Worm (Caenorhabditis elegans) whole organism, young adult: ENCODE measurements around the gene str-56.
A peak's percentile ranks its signal among the peaks of the same experiment; 100 is the strongest.

Source experiments
- B0035.1 ChIP-seq: sonication (generic microtip); optimal IDR thresholded peaks from 2 replicates; lab custom pipeline; 2016; ENCODE audit warnings: missing genetic modification characterization, mild to moderate bottlenecking, missing compliant biosample characterization, missing genotype, missing genetic modification reagents
- B0336.3 ChIP-seq: fragments of 200-800 bp; sonication (Bioruptor generic); IDR thresholded peaks from 2 replicates; pipeline ENCODE4 v1.3.6; 2022; ENCODE audit warnings: missing genetic modification characterization, missing compliant biosample characterization
- D2030.7 ChIP-seq: fragments of 200-800 bp; sonication (Bioruptor generic); IDR thresholded peaks from 2 replicates; pipeline ENCODE4 v1.3.6; 2022; ENCODE audit warnings: missing genetic modification reagents, missing genetic modification characterization, missing compliant biosample characterization
- F10E7.11 ChIP-seq: sonication (generic microtip); optimal IDR thresholded peaks from 2 replicates; lab custom pipeline; 2017; ENCODE audit warnings: mild to moderate bottlenecking, missing genetic modification characterization, moderate library complexity, missing compliant biosample characterization
- F39B2.1 ChIP-seq: fragments of 200-800 bp; sonication (Bioruptor generic); IDR thresholded peaks from 2 replicates; pipeline ENCODE4 v1.3.6; 2022; ENCODE audit warnings: missing genetic modification reagents, missing genetic modification characterization, missing compliant biosample characterization
- F52B5.7 ChIP-seq: sonication (generic microtip); optimal IDR thresholded peaks from 2 replicates; lab custom pipeline; 2016; ENCODE audit warnings: mild to moderate bottlenecking, missing genetic modification characterization, missing compliant biosample characterization
- F57C9.4 ChIP-seq: sonication (generic microtip); optimal IDR thresholded peaks from 2 replicates; lab custom pipeline; 2017; ENCODE audit warnings: mild to moderate bottlenecking, missing genetic modification characterization, missing compliant biosample characterization
- T26A5.8 ChIP-seq: sonication (generic microtip); optimal IDR thresholded peaks from 2 replicates; lab custom pipeline; 2016; ENCODE audit warnings: missing genetic modification characterization, missing compliant biosample characterization
- Y53F4B.3 ChIP-seq: fragments of 200-800 bp; sonication (Bioruptor generic); IDR thresholded peaks from 2 replicates; pipeline ENCODE4 v1.3.6; 2022; ENCODE audit warnings: missing genetic modification reagents, missing genetic modification characterization, missing compliant biosample characterization
- Y56A3A.18 ChIP-seq: fragments of 200-800 bp; sonication (Bioruptor generic); IDR thresholded peaks from 2 replicates; pipeline ENCODE4 v1.3.6; 2022; ENCODE audit warnings: missing genetic modification reagents, missing genetic modification characterization, missing compliant biosample characterization
- Y95B8A.8 ChIP-seq: fragments of 200-800 bp; sonication (Bioruptor generic); IDR thresholded peaks from 2 replicates; pipeline ENCODE4 v1.3.6; 2022; ENCODE audit warnings: missing genetic modification reagents, missing genetic modification characterization, missing compliant biosample characterization
- ZK185.1 ChIP-seq: sonication (generic microtip); optimal IDR thresholded peaks from 2 replicates; lab custom pipeline; 2016; ENCODE audit warnings: mild to moderate bottlenecking, missing genetic modification characterization, missing compliant biosample characterization; ENCODE audit not compliant: poor library complexity, severe bottlenecking
- akir-1 ChIP-seq: fragments of 200-800 bp; sonication (Bioruptor generic); optimal IDR thresholded peaks from 2 replicates; lab custom pipeline; 2018; ENCODE audit warnings: mild to moderate bottlenecking, missing genetic modification characterization, moderate library complexity, missing compliant biosample characterization
- aptf-2 ChIP-seq: fragments of 200-800 bp; sonication (Bioruptor generic); conservative IDR thresholded peaks from 2 replicates; pipeline ENCODE4 v1.3.6; 2022; ENCODE audit warnings: missing genetic modification reagents, missing genetic modification characterization, missing compliant biosample characterization
- attf-6 ChIP-seq: fragments of 200-800 bp; sonication (Bioruptor generic); IDR thresholded peaks from 2 replicates; pipeline ENCODE4 v1.3.6; 2022; ENCODE audit warnings: missing genetic modification reagents, missing genetic modification characterization, missing compliant biosample characterization
- ccch-3 ChIP-seq: fragments of 200-800 bp; sonication (Bioruptor generic); optimal IDR thresholded peaks from 2 replicates; lab custom pipeline; 2018; ENCODE audit warnings: mild to moderate bottlenecking, missing genetic modification characterization, missing compliant biosample characterization
- cebp-1 ChIP-seq, 2 experiments: fragments of 200-800 bp in 1 of 2; sonication (Bioruptor generic) in 1 of 2; sonication (generic microtip) in 1 of 2; IDR thresholded peaks in 1 of 2; optimal IDR thresholded peaks in 1 of 2; 2 replicates each; pipeline versions ENCODE4 v1.3.6 to Lab custom; 2017 to 2022; ENCODE audit warnings: missing compliant biosample characterization in 2 of 2, missing genetic modification characterization in 2 of 2, mild to moderate bottlenecking in 1 of 2, missing genetic modification reagents in 1 of 2, moderate library complexity in 1 of 2
- cebp-2 ChIP-seq: fragments of 200-800 bp; sonication (Bioruptor generic); IDR thresholded peaks from 2 replicates; pipeline ENCODE4 v1.3.6; 2022; ENCODE audit warnings: missing genetic modification characterization, missing compliant biosample characterization
- ceh-100 ChIP-seq: fragments of 200-800 bp; sonication (Bioruptor generic); IDR thresholded peaks from 2 replicates; pipeline ENCODE4 v1.3.6; 2022; ENCODE audit warnings: missing genetic modification reagents, missing genetic modification characterization, missing compliant biosample characterization
- chd-7 ChIP-seq: sonication (generic microtip); optimal IDR thresholded peaks from 2 replicates; lab custom pipeline; 2016; ENCODE audit warnings: mild to moderate bottlenecking, missing genetic modification characterization, moderate library complexity, missing compliant biosample characterization
- egl-18 ChIP-seq: fragments of 200-800 bp; sonication (Bioruptor generic); IDR thresholded peaks from 2 replicates; pipeline ENCODE4 v1.3.6; 2022; ENCODE audit warnings: missing genetic modification reagents, missing genetic modification characterization, missing compliant biosample characterization
- ekl-4 ChIP-seq: fragments of 200-800 bp; sonication (Bioruptor generic); IDR thresholded peaks from 2 replicates; pipeline ENCODE4 v1.3.6; 2022; ENCODE audit warnings: missing genetic modification reagents, missing genetic modification characterization, missing compliant biosample characterization
- gei-17 ChIP-seq: fragments of 200-800 bp; sonication (Bioruptor generic); optimal IDR thresholded peaks from 2 replicates; lab custom pipeline; 2018; ENCODE audit warnings: mild to moderate bottlenecking, missing genetic modification characterization, missing compliant biosample characterization
- hmg-1.2 ChIP-seq: fragments of 200-800 bp; sonication (Bioruptor generic); IDR thresholded peaks from 2 replicates; pipeline ENCODE4 v1.3.6; 2022; ENCODE audit warnings: missing genetic modification reagents, missing genetic modification characterization, missing compliant biosample characterization
- hmg-20 ChIP-seq: fragments of 200-800 bp; sonication (Bioruptor generic); IDR thresholded peaks from 2 replicates; pipeline ENCODE4 v1.3.6; 2022; ENCODE audit warnings: missing genetic modification reagents, missing genetic modification characterization, missing compliant biosample characterization
- hrde-1 ChIP-seq: sonication (generic microtip); optimal IDR thresholded peaks from 2 replicates; lab custom pipeline; 2016; ENCODE audit warnings: missing genetic modification characterization, mild to moderate bottlenecking, missing compliant biosample characterization, moderate library complexity, missing genotype, missing genetic modification reagents, borderline replicate concordance
- lag-1 ChIP-seq: fragments of 200-800 bp; sonication (Bioruptor generic); IDR thresholded peaks from 2 replicates; pipeline ENCODE4 v1.3.6; 2022; ENCODE audit warnings: missing genetic modification reagents, missing genetic modification characterization, missing compliant biosample characterization
- let-526 ChIP-seq: fragments of 200-800 bp; sonication (Bioruptor generic); IDR thresholded peaks from 2 replicates; pipeline ENCODE4 v1.3.6; 2022; ENCODE audit warnings: missing genetic modification reagents, missing genetic modification characterization, missing compliant biosample characterization
- lin-35 ChIP-seq, 3 experiments: fragments of 150-350 bp in 2 of 3; sonication (generic microtip) in 1 of 3; optimal IDR thresholded peaks; 2 replicates each; lab custom pipeline; 2014 to 2018; ENCODE audit warnings: missing biosample characterization in 3 of 3, missing genetic modification characterization in 3 of 3, missing genetic modification reagents in 3 of 3
- lin-40 ChIP-seq: sonication (generic microtip); optimal IDR thresholded peaks from 2 replicates; lab custom pipeline; 2016; ENCODE audit warnings: missing genetic modification characterization, mild to moderate bottlenecking, missing compliant biosample characterization, missing genotype, missing genetic modification reagents
- lsy-27 ChIP-seq: sonication (generic microtip); optimal IDR thresholded peaks from 2 replicates; lab custom pipeline; 2017; ENCODE audit warnings: missing genetic modification characterization, mild to moderate bottlenecking, missing compliant biosample characterization, antibody characterized with exemption, missing genotype, borderline replicate concordance; ENCODE audit not compliant: insufficient read depth
- madf-10 ChIP-seq: sonication (generic microtip); optimal IDR thresholded peaks from 2 replicates; lab custom pipeline; 2016; ENCODE audit warnings: mild to moderate bottlenecking, missing genetic modification characterization, missing compliant biosample characterization
- mes-4 ChIP-seq: sonication (generic microtip); optimal IDR thresholded peaks from 2 replicates; lab custom pipeline; 2016; ENCODE audit warnings: missing genotype, missing genetic modification characterization, missing compliant biosample characterization
- mxl-1 ChIP-seq: sonication (generic microtip); optimal IDR thresholded peaks from 2 replicates; lab custom pipeline; 2016; ENCODE audit warnings: missing genetic modification characterization, missing compliant biosample characterization
- nfya-1 ChIP-seq: sonication (generic microtip); optimal IDR thresholded peaks from 2 replicates; lab custom pipeline; 2017; ENCODE audit warnings: antibody characterized with exemption, missing compliant biosample characterization, missing genetic modification characterization, borderline replicate concordance; ENCODE audit not compliant: insufficient read depth
- nfyb-1 ChIP-seq: fragments of 200-800 bp; sonication (Bioruptor generic); IDR thresholded peaks from 2 replicates; pipeline ENCODE4 v1.3.6; 2022; ENCODE audit warnings: missing genetic modification reagents, missing genetic modification characterization, missing compliant biosample characterization
- nhr-120 ChIP-seq: fragments of 200-800 bp; sonication (Bioruptor generic); IDR thresholded peaks from 2 replicates; pipeline ENCODE4 v1.3.6; 2022; ENCODE audit warnings: missing genetic modification characterization, missing compliant biosample characterization
- nhr-179 ChIP-seq: sonication (generic microtip); optimal IDR thresholded peaks from 2 replicates; lab custom pipeline; 2016; ENCODE audit warnings: mild to moderate bottlenecking, missing genetic modification characterization, missing compliant biosample characterization
- pbrm-1 ChIP-seq: fragments of 200-800 bp; sonication (Bioruptor generic); IDR thresholded peaks from 2 replicates; pipeline ENCODE4 v1.3.6; 2022; ENCODE audit warnings: missing genetic modification reagents, missing genetic modification characterization, missing compliant biosample characterization
- rcor-1 ChIP-seq: fragments of 200-800 bp; sonication (Bioruptor generic); IDR thresholded peaks from 2 replicates; pipeline ENCODE4 v1.3.6; 2022; ENCODE audit warnings: missing genetic modification reagents, missing genetic modification characterization, missing compliant biosample characterization
- sdz-38 ChIP-seq: sonication (generic microtip); optimal IDR thresholded peaks from 2 replicates; lab custom pipeline; 2016; ENCODE audit warnings: missing genotype, missing genetic modification characterization, missing compliant biosample characterization
- sea-2 ChIP-seq: fragments of 200-800 bp; sonication (Bioruptor generic); IDR thresholded peaks from 2 replicates; pipeline ENCODE4 v1.3.6; 2022; ENCODE audit warnings: missing genetic modification characterization, missing compliant biosample characterization
- snpc-4 ChIP-seq, 5 experiments: fragments of 150-350 bp in 1 of 5; sonication (generic microtip) in 4 of 5; optimal IDR thresholded peaks; 2 replicates each; lab custom pipeline; 2014 to 2018; ENCODE audit warnings: missing genetic modification characterization in 5 of 5, missing biosample characterization in 3 of 5, antibody characterized with exemption in 2 of 5, mild to moderate bottlenecking in 2 of 5, missing compliant biosample characterization in 2 of 5, missing genotype in 2 of 5, moderate library complexity in 2 of 5, missing genetic modification reagents in 1 of 5
- sptf-2 ChIP-seq: fragments of 200-800 bp; sonication (Bioruptor generic); optimal IDR thresholded peaks from 2 replicates; lab custom pipeline; 2018; ENCODE audit warnings: mild to moderate bottlenecking, missing genetic modification characterization, missing compliant biosample characterization
- zfh-2 ChIP-seq: fragments of 200-800 bp; sonication (Bioruptor generic); conservative IDR thresholded peaks from 2 replicates; pipeline ENCODE4 v1.3.6; 2022; ENCODE audit warnings: missing genetic modification reagents, missing genetic modification characterization, missing compliant biosample characterization
- ztf-28 ChIP-seq: fragments of 200-800 bp; sonication (Bioruptor generic); IDR thresholded peaks from 2 replicates; pipeline ENCODE4 v1.3.6; 2022; ENCODE audit warnings: missing genetic modification reagents, missing genetic modification characterization, missing compliant biosample characterization

The str-56 gene

DNA sequence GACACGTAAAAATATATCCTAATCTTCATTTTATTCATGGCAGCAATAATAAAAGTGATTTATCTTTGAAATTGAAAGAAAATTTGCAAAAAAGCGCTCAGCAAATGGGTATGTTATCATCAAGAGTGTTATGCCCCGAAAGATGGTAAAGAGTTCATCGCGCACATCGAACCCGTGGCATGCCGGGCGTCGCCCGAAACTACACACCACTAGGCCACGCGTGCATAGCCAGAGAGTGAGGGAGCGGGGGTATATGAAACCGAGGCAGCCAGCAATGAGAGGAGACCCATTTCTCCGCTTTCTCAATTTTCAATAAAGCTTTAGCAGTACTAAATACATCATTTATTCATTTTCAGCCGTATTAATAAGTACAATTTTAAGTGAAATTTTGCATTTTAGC, 1.4 kb downstream of the str-56 start (continued):
- TF ChIP-seq cebp-2, result peak; percentile 96
- peak; percentile 93 for TF ChIP-seq mes-4 (tag; lab: Kevin White, UChicago)
- no peak for TF ChIP-seq F39B2.1 (GFP tag; lab: Robert Waterston, UW)
- TF ChIP-seq hrde-1 (tag; lab: Kevin White, UChicago), result peak; percentile 93
- TF ChIP-seq nfya-1, result no peak
- peak; percentile 97 for TF ChIP-seq F10E7.11 (tag; lab: Kevin White, UChicago)
- TF ChIP-seq F57C9.4, result peak; percentile 74
- peak; percentile 91 for TF ChIP-seq sea-2 (GFP tag; lab: Robert Waterston, UW)
- peak; percentile 83 for TF ChIP-seq snpc-4 (GFP tag; optimal IDR thresholded peaks at IDR 0.05; lab: Kevin White, UChicago)
- TF ChIP-seq snpc-4 (tag; optimal IDR thresholded peaks at IDR 0.05; lab: Kevin White, UChicago), result peak; percentile 66 to 88 (median 86)
- peak; percentile 81 for TF ChIP-seq hmg-20
- peak; percentile 41 for TF ChIP-seq akir-1 (GFP tag; lab: Kevin White, UChicago)
- peak; percentile 86 for TF ChIP-seq nhr-179 (tag; lab: Kevin White, UChicago)
- peak; percentile 87 for TF ChIP-seq rcor-1 (GFP tag; lab: Robert Waterston, UW)
- peak; percentile 89 for TF ChIP-seq let-526 (GFP tag; lab: Robert Waterston, UW)
- peak; percentile 87 for TF ChIP-seq madf-10 (tag; lab: Kevin White, UChicago)
- peak; percentile 73 for TF ChIP-seq gei-17
- TF ChIP-seq Y56A3A.18 (GFP tag; lab: Robert Waterston, UW), result peak; percentile 91
- TF ChIP-seq B0035.1 (tag; lab: Kevin White, UChicago), result peak; percentile 82
- peak; percentile 97 for TF ChIP-seq F52B5.7 (tag; lab: Kevin White, UChicago)
- 0 out of 2 replicates have a peak, but pooled peaks have one; percentile 63 for TF ChIP-seq lag-1 (GFP tag; lab: Robert Waterston, UW)
- peak; percentile 95 for TF ChIP-seq ZK185.1 (tag; lab: Kevin White, UChicago)
- TF ChIP-seq nhr-120 (GFP tag; lab: Robert Waterston, UW), result peak; percentile 95
- no peak; the same call in 1 of the 2 replicates for TF ChIP-seq zfh-2 (GFP tag; lab: Robert Waterston, UW)
- peak; percentile 68; the same call in 1 of the 2 replicates for TF ChIP-seq cebp-1 (GFP tag; IDR thresholded peaks at IDR 0.05; lab: Robert Waterston, UW)
- peak; percentile 90 for TF ChIP-seq cebp-1 (tag; optimal IDR thresholded peaks at IDR 0.05; lab: Kevin White, UChicago)
- TF ChIP-seq Y53F4B.3, result peak; percentile 50; the same call in 1 of the 2 replicates
- TF ChIP-seq T26A5.8 (tag; lab: Kevin White, UChicago), result peak; percentile 95
- 0 out of 2 replicates have a peak, but pooled peaks have one; percentile 49 for TF ChIP-seq aptf-2 (GFP tag; lab: Robert Waterston, UW)
- peak; percentile 89 for TF ChIP-seq lsy-27 (tag; lab: Kevin White, UChicago)
- TF ChIP-seq egl-18 (GFP tag; lab: Robert Waterston, UW), result peak; percentile 83; the same call in 1 of the 2 replicates
- TF ChIP-seq lin-35 (GFP tag; optimal IDR thresholded peaks at IDR 0.05; lab: Kevin White, UChicago), result peak in 2 of 3 experiments; percentile 30 to 82
- peak; percentile 97 for TF ChIP-seq mxl-1 (tag; lab: Kevin White, UChicago)
- TF ChIP-seq ztf-28 (GFP tag; lab: Robert Waterston, UW), result peak; percentile 86; the same call in 1 of the 2 replicates
- TF ChIP-seq attf-6, result peak; percentile 85
- 0 out of 2 replicates have a peak, but pooled peaks have one; percentile 60 for TF ChIP-seq Y95B8A.8
- TF ChIP-seq B0336.3 (GFP tag; lab: Robert Waterston, UW), result peak; percentile 87; the same call in 1 of the 2 replicates
- peak; percentile 87 for TF ChIP-seq D2030.7 (GFP tag; lab: Robert Waterston, UW)
- no peak for TF ChIP-seq lin-40
- peak; percentile 70 for TF ChIP-seq ccch-3 (GFP tag; lab: Kevin White, UChicago)
- peak; percentile 75; the same call in 1 of the 2 replicates for TF ChIP-seq ekl-4 (GFP tag; lab: Robert Waterston, UW)
- peak; percentile 81 for TF ChIP-seq ceh-100 (GFP tag; lab: Robert Waterston, UW)
- peak; percentile 91 for TF ChIP-seq sptf-2
- TF ChIP-seq nfyb-1, result peak; percentile 94
- no peak for TF ChIP-seq sdz-38
- TF ChIP-seq hmg-1.2 (GFP tag; lab: Robert Waterston, UW), result peak; percentile 87
- TF ChIP-seq chd-7 (tag; lab: Kevin White, UChicago), result peak; percentile 95
- peak; percentile 91 for TF ChIP-seq pbrm-1
